Worm (Caenorhabditis elegans) whole organism, L2 larva: ENCODE results near the gene scl-27.

Experiments
- C34F6.9 ChIP-seq: fragments of 150-350 bp; optimal IDR thresholded peaks from 2 replicates; lab custom pipeline; 2014; ENCODE audit warnings: missing biosample characterization, missing genetic modification characterization
- Y55F3AM.14 ChIP-seq: fragments of 200-800 bp; sonication (Bioruptor generic); optimal IDR thresholded peaks from 2 replicates; lab custom pipeline; 2018; ENCODE audit warnings: mild to moderate bottlenecking, missing genetic modification characterization, missing compliant biosample characterization
- aly-2 ChIP-seq: fragments of 150-350 bp; optimal IDR thresholded peaks from 2 replicates; lab custom pipeline; 2014; ENCODE audit warnings: missing biosample characterization, missing genetic modification characterization
- ama-1 ChIP-seq: fragments of 150-350 bp; optimal IDR thresholded peaks from 2 replicates; lab custom pipeline; 2018; ENCODE audit warnings: inconsistent platforms
- fos-1 ChIP-seq: fragments of 150-350 bp; optimal IDR thresholded peaks from 2 replicates; lab custom pipeline; 2014; ENCODE audit warnings: missing biosample characterization, missing genetic modification characterization
- lin-11 ChIP-seq: fragments of 150-350 bp; sonication (generic microtip); optimal IDR thresholded peaks from 2 replicates; lab custom pipeline; 2014; ENCODE audit warnings: missing biosample characterization, missing genetic modification characterization, inconsistent platforms, mixed read lengths
- lin-13 ChIP-seq: fragments of 150-350 bp; optimal IDR thresholded peaks from 2 replicates; lab custom pipeline; 2014; ENCODE audit warnings: missing biosample characterization, missing genetic modification reagents, missing genetic modification characterization
- lsy-2 ChIP-seq, 2 experiments: fragments of 150-350 bp in 1 of 2; sonication (generic microtip) in 1 of 2; optimal IDR thresholded peaks; 2 replicates each; lab custom pipeline; 2014 to 2017; ENCODE audit warnings: missing biosample characterization in 2 of 2, missing genetic modification characterization in 2 of 2
- nhr-77 ChIP-seq: fragments of 150-350 bp; optimal IDR thresholded peaks from 2 replicates; lab custom pipeline; 2014; ENCODE audit warnings: missing biosample characterization, missing genetic modification characterization
- peb-1 ChIP-seq: fragments of 150-350 bp; optimal IDR thresholded peaks from 2 replicates; lab custom pipeline; 2014; ENCODE audit warnings: missing biosample characterization, missing genetic modification characterization
- skn-1 ChIP-seq: sonication (generic microtip); optimal IDR thresholded peaks from 2 replicates; lab custom pipeline; 2017; ENCODE audit warnings: missing biosample characterization, missing genetic modification characterization
- snpc-4 ChIP-seq: fragments of 150-350 bp; optimal IDR thresholded peaks from 2 replicates; lab custom pipeline; 2014; ENCODE audit warnings: missing biosample characterization, missing genetic modification characterization
- unc-55 ChIP-seq: fragments of 150-350 bp; sonication (generic microtip); optimal IDR thresholded peaks from 3 replicates; lab custom pipeline; 2014; ENCODE audit warnings: missing biosample characterization, missing genetic modification reagents, missing genetic modification characterization
- zag-1 ChIP-seq: fragments of 150-350 bp; optimal IDR thresholded peaks from 2 replicates; lab custom pipeline; 2014; ENCODE audit warnings: missing biosample characterization, missing genetic modification characterization

DNA sequence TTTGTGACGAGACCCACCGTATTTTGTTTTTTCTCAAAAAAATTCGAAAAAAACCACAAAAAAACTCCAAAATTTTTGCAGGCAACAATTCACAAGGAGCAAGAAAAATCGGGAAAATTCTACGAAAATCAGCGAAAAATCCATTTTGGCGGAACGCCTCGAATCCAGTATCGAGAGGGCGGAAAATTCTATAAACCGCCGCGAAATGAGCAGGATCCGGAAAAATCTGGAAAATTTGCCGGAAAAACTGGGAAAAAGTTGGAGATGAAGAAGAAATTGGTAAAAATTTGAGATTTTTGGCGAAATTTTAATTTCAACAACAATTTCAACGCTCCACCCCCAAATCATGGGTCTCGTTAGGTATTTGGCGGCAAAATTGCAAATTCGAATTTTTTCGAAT is 39.8 kb upstream of the scl-27 start:
- no peak for TF ChIP-seq lin-13 (GFP tag; lab: Kevin White, UChicago)
- no peak for TF ChIP-seq aly-2 (tag; lab: Kevin White, UChicago)
- TF ChIP-seq lin-11 (tag; lab: Kevin White, UChicago): no peak
- no peak for TF ChIP-seq ama-1 (lab: Kevin White, UChicago)
- TF ChIP-seq fos-1 (tag; lab: Kevin White, UChicago): no peak
- no peak for TF ChIP-seq zag-1 (tag; lab: Kevin White, UChicago)
- no peak for TF ChIP-seq lsy-2 (tag; optimal IDR thresholded peaks at IDR 0.05; lab: Kevin White, UChicago)
- no peak for TF ChIP-seq skn-1 (tag; lab: Kevin White, UChicago)
- TF ChIP-seq Y55F3AM.14: no peak
- TF ChIP-seq unc-55: no peak
- TF ChIP-seq C34F6.9 (tag; lab: Kevin White, UChicago): no peak
- TF ChIP-seq peb-1 (tag; lab: Kevin White, UChicago): no peak
- TF ChIP-seq snpc-4 (tag; lab: Kevin White, UChicago): no peak
- no peak for TF ChIP-seq nhr-77 (tag; lab: Kevin White, UChicago)
